Worm (Caenorhabditis elegans) whole organism, L4/young adult: ENCODE results near the gene Y43F8C.5.

Experiments used
- W03F9.2 ChIP-seq: fragments of 150-350 bp; optimal IDR thresholded peaks from 2 replicates; lab custom pipeline; 2014; ENCODE audit warnings: missing biosample characterization, missing genetic modification characterization
- dao-5 ChIP-seq: sonication (generic microtip); optimal IDR thresholded peaks from 2 replicates; lab custom pipeline; 2016; ENCODE audit warnings: missing genotype, missing genetic modification characterization, moderate library complexity, missing compliant biosample characterization
- him-1 ChIP-seq: sonication (generic microtip); optimal IDR thresholded peaks from 2 replicates; lab custom pipeline; 2016; ENCODE audit warnings: missing genotype, missing genetic modification reagents, missing genetic modification characterization, missing compliant biosample characterization

- TF ChIP-seq him-1 (tag; lab: Kevin White, UChicago) (no peak), W03F9.2 (tag; lab: Kevin White, UChicago) (no peak), dao-5 (no peak)
These were observed at the start of gene Y43F8C.5 for ce11 chrV:19632546-19632945.
